Worm (Caenorhabditis elegans) whole organism, young adult: ENCODE measurements around the gene rbg-3.

Source experiments
- C17E4.6 ChIP-seq: fragments of 200-800 bp; sonication (Bioruptor generic); IDR thresholded peaks from 2 replicates; pipeline ENCODE4 v1.3.6; 2022; ENCODE audit warnings: missing genetic modification reagents, missing genetic modification characterization, missing compliant biosample characterization
- F55B11.4 ChIP-seq: sonication (generic microtip); optimal IDR thresholded peaks from 2 replicates; lab custom pipeline; 2016; ENCODE audit warnings: missing compliant biosample characterization, missing genetic modification characterization, borderline replicate concordance; ENCODE audit not compliant: insufficient read depth
- Y67H2A.10 ChIP-seq: fragments of 200-800 bp; sonication (Bioruptor generic); conservative IDR thresholded peaks from 2 replicates; pipeline ENCODE4 v1.3.6; 2022; ENCODE audit warnings: missing genetic modification reagents, missing genetic modification characterization, missing compliant biosample characterization
- Y79H2A.3 ChIP-seq: fragments of 200-800 bp; sonication (Bioruptor generic); conservative IDR thresholded peaks from 2 replicates; pipeline ENCODE4 v1.3.6; 2022; ENCODE audit warnings: missing genetic modification reagents, missing genetic modification characterization, missing compliant biosample characterization
- cebp-1 ChIP-seq, 2 experiments: fragments of 200-800 bp in 1 of 2; sonication (Bioruptor generic) in 1 of 2; sonication (generic microtip) in 1 of 2; IDR thresholded peaks in 1 of 2; optimal IDR thresholded peaks in 1 of 2; 2 replicates each; pipeline versions ENCODE4 v1.3.6 to Lab custom; 2017 to 2022; ENCODE audit warnings: missing compliant biosample characterization in 2 of 2, missing genetic modification characterization in 2 of 2, mild to moderate bottlenecking in 1 of 2, missing genetic modification reagents in 1 of 2, moderate library complexity in 1 of 2
- ceh-58 ChIP-seq: fragments of 200-800 bp; sonication (Bioruptor generic); IDR thresholded peaks from 2 replicates; pipeline ENCODE4 v1.3.6; 2022; ENCODE audit warnings: missing genetic modification characterization, missing compliant biosample characterization
- egl-18 ChIP-seq: fragments of 200-800 bp; sonication (Bioruptor generic); IDR thresholded peaks from 2 replicates; pipeline ENCODE4 v1.3.6; 2022; ENCODE audit warnings: missing genetic modification reagents, missing genetic modification characterization, missing compliant biosample characterization
- ekl-4 ChIP-seq: fragments of 200-800 bp; sonication (Bioruptor generic); IDR thresholded peaks from 2 replicates; pipeline ENCODE4 v1.3.6; 2022; ENCODE audit warnings: missing genetic modification reagents, missing genetic modification characterization, missing compliant biosample characterization
- hsf-1 ChIP-seq: fragments of 200-800 bp; sonication (Bioruptor generic); IDR thresholded peaks from 2 replicates; pipeline ENCODE4 v1.3.6; 2022; ENCODE audit warnings: missing genetic modification reagents, missing genetic modification characterization, missing compliant biosample characterization
- madf-6 ChIP-seq: fragments of 200-800 bp; sonication (Bioruptor generic); IDR thresholded peaks from 2 replicates; pipeline ENCODE4 v1.3.6; 2022; ENCODE audit warnings: missing genetic modification reagents, missing genetic modification characterization, missing compliant biosample characterization
- madf-8 ChIP-seq: fragments of 200-800 bp; sonication (Bioruptor generic); conservative IDR thresholded peaks from 2 replicates; pipeline ENCODE4 v1.3.6; 2022; ENCODE audit warnings: missing genetic modification reagents, missing genetic modification characterization, missing compliant biosample characterization
- nfyb-1 ChIP-seq: fragments of 200-800 bp; sonication (Bioruptor generic); IDR thresholded peaks from 2 replicates; pipeline ENCODE4 v1.3.6; 2022; ENCODE audit warnings: missing genetic modification reagents, missing genetic modification characterization, missing compliant biosample characterization
- rec-8 ChIP-seq, 2 experiments: sonication (generic microtip); optimal IDR thresholded peaks; 2 replicates each; lab custom pipeline; 2016; ENCODE audit warnings: mild to moderate bottlenecking in 2 of 2, missing genetic modification characterization in 2 of 2, missing genetic modification reagents in 2 of 2, missing genotype in 2 of 2, missing biosample characterization in 1 of 2, missing compliant biosample characterization in 1 of 2, moderate library complexity in 1 of 2
- tlf-1 ChIP-seq: fragments of 200-800 bp; sonication (Bioruptor generic); optimal IDR thresholded peaks from 2 replicates; lab custom pipeline; 2018; ENCODE audit warnings: mild to moderate bottlenecking, missing genetic modification characterization, missing compliant biosample characterization
- zfh-2 ChIP-seq: fragments of 200-800 bp; sonication (Bioruptor generic); conservative IDR thresholded peaks from 2 replicates; pipeline ENCODE4 v1.3.6; 2022; ENCODE audit warnings: missing genetic modification reagents, missing genetic modification characterization, missing compliant biosample characterization
- zim-3 ChIP-seq: sonication (generic microtip); optimal IDR thresholded peaks from 2 replicates; lab custom pipeline; 2017; ENCODE audit warnings: mild to moderate bottlenecking, missing genetic modification characterization, moderate library complexity, missing compliant biosample characterization
- ztf-25 ChIP-seq: fragments of 200-800 bp; sonication (Bioruptor generic); IDR thresholded peaks from 2 replicates; pipeline ENCODE4 v1.3.6; 2022; ENCODE audit warnings: missing genetic modification reagents, missing genetic modification characterization, missing compliant biosample characterization
- ztf-6 ChIP-seq: fragments of 200-800 bp; sonication (Bioruptor generic); IDR thresholded peaks from 2 replicates; pipeline ENCODE4 v1.3.6; 2022; ENCODE audit warnings: missing genetic modification reagents, missing genetic modification characterization, missing compliant biosample characterization

The rbg-3 gene

DNA sequence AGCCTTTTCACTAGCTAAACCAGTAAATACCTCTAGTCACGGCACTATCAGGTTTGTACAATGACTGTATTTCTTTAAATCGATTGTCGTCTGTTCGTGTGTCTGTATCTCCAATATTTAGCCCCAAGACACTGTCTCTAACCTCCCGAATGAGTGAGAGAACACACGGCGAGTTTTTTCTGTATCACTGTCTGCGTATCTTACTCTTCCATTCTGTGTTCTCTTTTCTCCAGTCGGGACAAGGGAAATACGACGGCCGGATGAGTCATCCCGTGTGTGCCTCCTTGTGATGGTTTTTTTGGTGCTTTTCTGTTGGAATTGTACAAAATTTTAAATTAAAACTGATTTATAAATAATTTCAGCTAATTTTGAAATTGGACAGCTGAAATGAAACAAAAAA lies 41.8 kb downstream of the rbg-3 start (continued):
- no peak for TF ChIP-seq C17E4.6 (GFP tag; lab: Robert Waterston, UW)
- TF ChIP-seq nfyb-1 (GFP tag; lab: Robert Waterston, UW) = peak; percentile 65
- no peak for TF ChIP-seq zim-3

DNA sequence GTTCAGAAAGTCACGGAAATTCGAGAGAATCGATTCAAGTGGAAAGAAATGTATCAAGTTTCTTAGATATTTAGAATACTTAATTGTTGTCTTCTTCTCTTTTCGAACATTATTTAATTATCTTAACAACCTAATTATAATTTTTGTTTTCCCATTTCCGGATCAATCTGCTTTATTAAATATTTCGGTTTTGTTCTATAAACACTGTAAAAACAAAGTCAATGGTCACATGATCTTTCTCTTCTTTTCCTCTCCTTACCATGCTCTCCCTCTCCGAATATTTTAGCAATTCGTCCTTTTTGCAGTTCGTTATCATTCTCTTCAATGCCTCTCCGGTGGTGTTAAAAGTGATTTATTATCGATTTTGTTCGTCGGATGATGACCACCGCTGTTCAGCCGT lies 42.3 kb downstream of the rbg-3 start, which contains the start of gene tag-325:
Gene tag-325, plus strand, starts transcription at position 301 of the 400 bp plus-strand sequence.
- no peak for TF ChIP-seq zfh-2 (GFP tag; lab: Robert Waterston, UW)
- no peak for TF ChIP-seq cebp-1 (GFP tag; IDR thresholded peaks at IDR 0.05; lab: Robert Waterston, UW)
- peak; percentile 60 for TF ChIP-seq cebp-1 (tag; optimal IDR thresholded peaks at IDR 0.05; lab: Kevin White, UChicago)

- TF ChIP-seq hsf-1 (GFP tag; lab: Robert Waterston, UW) (0 out of 2 replicates have a peak, but pooled peaks have one; percentile 37), F55B11.4 (tag; lab: Kevin White, UChicago) (no peak), madf-6 (GFP tag; lab: Robert Waterston, UW) (0 out of 2 replicates have a peak, but pooled peaks have one; percentile 13)
Measured at ce11 chrIII:4802707-4803106, 48.5 kb downstream of the rbg-3 start, which contains the start of gene metl-5. metl-5 (plus strand) TSS chrIII:4803007.

- no peak for TF ChIP-seq egl-18 (GFP tag; lab: Robert Waterston, UW)
- no peak for TF ChIP-seq ztf-6 (GFP tag; lab: Robert Waterston, UW)
- TF ChIP-seq ceh-58 = no peak
- no peak for TF ChIP-seq Y67H2A.10 (GFP tag; lab: Robert Waterston, UW)
- no peak for TF ChIP-seq rec-8 (tag; optimal IDR thresholded peaks at IDR 0.05; lab: Kevin White, UChicago)
- TF ChIP-seq Y79H2A.3 (GFP tag; lab: Robert Waterston, UW) = no peak
- no peak for TF ChIP-seq madf-8
- no peak for TF ChIP-seq ztf-25
- no peak for TF ChIP-seq tlf-1
- no peak for TF ChIP-seq ekl-4
Measured at ce11 chrIII:4806345-4806744, 52.1 kb downstream of the rbg-3 start.
